Fruit fly (Drosophila melanogaster) S2 (cell line): ENCODE measurements around the gene CG4025.

ENCODE experiments used
- CG8478 ChIP-seq: fragments of >200 bp; optimal IDR thresholded peaks from 2 replicates; lab custom pipeline; 2018
- CTCF ChIP-seq, 2 experiments: fragments of >200 bp; optimal IDR thresholded peaks; 2 replicates each; lab custom pipeline; 2018

The CG4025 gene

dm6 chrX:2081848-2082365 is 5.1 kb downstream of the CG4025 start:
- TF ChIP-seq CG8478 (no peak), CTCF (optimal IDR thresholded peaks at IDR 0.05; lab: Kevin White, UChicago) (no peak)

DNA sequence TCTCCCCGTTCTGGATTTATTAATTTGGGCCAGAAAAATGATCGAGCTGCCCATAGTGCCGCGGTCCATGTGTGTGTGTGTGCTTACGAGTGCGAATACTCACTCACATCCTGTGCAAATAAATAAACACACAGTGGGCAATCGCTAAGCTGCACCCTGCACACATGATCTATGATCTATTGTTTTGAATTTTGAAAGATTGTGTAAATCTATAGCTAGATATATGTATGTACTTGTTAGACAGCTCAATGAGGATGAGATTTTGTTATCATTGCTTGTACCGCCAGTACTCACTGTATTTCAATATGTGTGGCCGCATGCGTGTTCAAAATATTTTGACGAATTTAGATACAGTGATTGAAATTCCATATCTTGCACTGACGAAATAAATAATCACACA is 6.3 kb downstream of the CG4025 start:
- TF ChIP-seq CG8478 = no peak
- TF ChIP-seq CTCF (optimal IDR thresholded peaks at IDR 0.05; lab: Kevin White, UChicago) = no peak

dm6 chrX:2083678-2084162 is 7.0 kb downstream of the CG4025 start:
- no peak for TF ChIP-seq CG8478
- TF ChIP-seq CTCF (optimal IDR thresholded peaks at IDR 0.05; lab: Kevin White, UChicago) = no peak

DNA sequence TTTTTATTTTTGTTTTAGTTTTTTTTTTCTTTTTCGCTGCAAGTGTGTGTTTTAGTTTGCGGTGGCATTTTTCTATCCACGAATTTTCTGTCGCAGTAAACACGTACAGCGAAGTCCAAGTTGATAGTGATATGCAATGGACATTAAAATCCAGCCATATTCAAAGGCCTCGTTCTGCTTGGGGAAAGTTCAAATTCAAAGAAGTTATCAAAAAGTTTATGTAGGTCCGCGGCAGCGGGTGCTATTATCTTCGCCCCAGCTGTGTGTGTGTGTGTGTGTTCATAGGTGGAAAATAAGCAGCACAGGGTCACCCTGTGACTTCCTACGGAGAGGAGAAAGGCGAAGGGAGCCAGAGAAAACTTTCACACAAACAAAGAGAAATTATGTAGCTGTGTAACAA is 10.7 kb downstream of the CG4025 start:
- no peak for TF ChIP-seq CTCF (optimal IDR thresholded peaks at IDR 0.05; lab: Kevin White, UChicago)
- no peak for TF ChIP-seq CG8478

- no peak for TF ChIP-seq CG8478
- no peak for TF ChIP-seq CTCF (optimal IDR thresholded peaks at IDR 0.05; lab: Kevin White, UChicago)
These were observed 12.0 kb downstream of the CG4025 start for dm6 chrX:2088798-2089197.

DNA sequence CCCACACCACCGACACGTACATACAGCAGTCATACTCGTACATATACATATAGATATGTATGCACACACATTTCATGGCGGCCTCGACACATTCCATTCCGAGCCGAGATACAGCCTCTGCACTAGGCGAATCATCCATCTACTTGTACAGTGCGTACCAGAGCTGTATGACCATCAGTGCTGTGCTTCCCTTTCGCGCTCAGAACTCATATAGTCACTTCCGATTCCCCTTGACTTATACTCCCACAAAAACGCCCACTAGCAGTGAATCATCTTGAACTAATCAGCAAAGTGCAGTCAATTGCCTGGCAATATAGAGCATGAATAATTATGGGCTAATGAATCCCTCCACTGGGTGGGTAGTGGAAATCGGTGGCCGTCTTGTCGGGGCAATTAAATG is 13.0 kb downstream of the CG4025 start:
- TF ChIP-seq CG8478 = no peak
- TF ChIP-seq CTCF (optimal IDR thresholded peaks at IDR 0.05; lab: Kevin White, UChicago) = no peak

dm6 chrX:2094072-2094761 is 17.5 kb downstream of the CG4025 start, which contains the start of gene csw:
csw (plus strand) TSS chrX:2094234.
- TF ChIP-seq CTCF (optimal IDR thresholded peaks at IDR 0.05; lab: Kevin White, UChicago) (peak; percentile 58 to 78), CG8478 (no peak)

dm6 chrX:2096341-2096740 is 19.6 kb downstream of the CG4025 start:
- TF ChIP-seq CTCF (optimal IDR thresholded peaks at IDR 0.05; lab: Kevin White, UChicago) (no peak), CG8478 (no peak)

dm6 chrX:2098267-2098666 is 21.5 kb downstream of the CG4025 start:
- TF ChIP-seq CG8478 (no peak), CTCF (optimal IDR thresholded peaks at IDR 0.05; lab: Kevin White, UChicago) (no peak)

DNA sequence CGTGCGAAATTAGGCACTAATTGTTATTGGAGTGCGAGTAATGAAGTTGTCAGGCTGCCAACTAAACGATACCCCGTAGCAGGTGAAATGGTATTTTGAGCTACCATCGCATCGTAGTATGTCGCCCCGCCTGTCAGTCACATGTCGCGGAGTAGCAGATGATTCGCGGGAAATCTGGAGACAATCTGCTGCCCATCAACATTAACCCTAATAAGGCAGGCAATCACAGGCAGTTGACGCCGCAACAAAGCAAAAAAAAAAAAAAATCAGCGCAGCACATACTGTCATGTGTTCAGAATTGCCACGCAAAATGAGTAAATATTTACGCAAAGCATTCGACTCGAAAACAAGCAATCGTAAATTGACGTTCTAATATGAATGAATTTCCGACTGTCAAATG is 27.1 kb downstream of the CG4025 start:
- TF ChIP-seq CTCF (optimal IDR thresholded peaks at IDR 0.05; lab: Kevin White, UChicago) = no peak
- no peak for TF ChIP-seq CG8478

dm6 chrX:2104365-2104764 is 27.6 kb downstream of the CG4025 start:
- TF ChIP-seq CG8478 (no peak), CTCF (optimal IDR thresholded peaks at IDR 0.05; lab: Kevin White, UChicago) (no peak)

dm6 chrX:2106367-2106766 is 29.6 kb downstream of the CG4025 start:
- TF ChIP-seq CTCF (optimal IDR thresholded peaks at IDR 0.05; lab: Kevin White, UChicago) (no peak), CG8478 (no peak)

DNA sequence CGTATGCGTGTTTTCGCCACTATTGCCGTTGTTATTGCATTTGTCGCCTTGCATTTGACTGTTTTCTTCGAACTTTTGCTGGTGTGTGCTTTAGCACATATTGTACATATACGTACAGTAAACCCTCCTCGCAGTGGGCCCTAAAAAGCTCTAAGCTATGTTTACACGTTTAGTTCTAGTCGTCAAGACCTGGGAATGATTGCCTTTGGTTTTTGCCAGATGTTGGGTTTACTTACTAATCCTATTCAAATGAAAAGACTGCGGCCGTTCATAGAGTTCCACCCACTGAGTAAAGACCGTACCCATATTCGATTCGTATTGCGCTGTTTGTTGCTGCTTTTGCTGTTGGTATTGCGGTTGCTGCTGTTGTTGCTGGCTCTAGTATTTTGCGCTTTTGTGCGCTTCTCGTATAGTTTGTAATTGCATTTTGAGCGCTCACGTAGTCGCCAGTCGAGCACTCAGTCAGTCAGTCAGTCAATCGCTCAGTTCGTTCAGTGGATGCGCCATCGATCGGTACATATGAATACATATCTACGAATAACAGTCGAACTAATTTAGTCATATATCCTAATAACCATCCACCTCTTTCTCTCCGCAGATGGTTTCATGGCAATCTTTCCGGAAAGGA is 31.1 kb downstream of the CG4025 start:
- TF ChIP-seq CG8478 (no peak), CTCF (optimal IDR thresholded peaks at IDR 0.05; lab: Kevin White, UChicago) (no peak)

DNA sequence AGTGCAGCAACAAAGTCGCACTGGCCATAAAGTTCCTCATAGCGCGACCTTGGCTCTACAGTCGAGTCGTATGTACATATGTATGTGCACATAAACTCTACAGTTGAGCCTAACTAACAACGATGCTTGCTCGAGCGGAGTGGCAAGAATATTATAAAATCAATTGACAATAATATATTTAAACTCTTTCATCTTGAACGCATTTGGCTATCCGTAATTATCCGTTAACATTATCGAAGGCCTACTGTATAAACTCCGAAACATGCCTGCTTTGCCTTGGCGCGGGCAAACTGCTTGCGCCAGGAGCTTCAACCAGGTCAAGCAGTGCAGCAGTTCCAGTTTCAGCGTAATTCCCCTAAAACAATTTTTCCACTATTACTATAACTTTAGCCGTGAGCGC is 31.9 kb downstream of the CG4025 start:
- TF ChIP-seq CTCF (optimal IDR thresholded peaks at IDR 0.05; lab: Kevin White, UChicago) = no peak

DNA sequence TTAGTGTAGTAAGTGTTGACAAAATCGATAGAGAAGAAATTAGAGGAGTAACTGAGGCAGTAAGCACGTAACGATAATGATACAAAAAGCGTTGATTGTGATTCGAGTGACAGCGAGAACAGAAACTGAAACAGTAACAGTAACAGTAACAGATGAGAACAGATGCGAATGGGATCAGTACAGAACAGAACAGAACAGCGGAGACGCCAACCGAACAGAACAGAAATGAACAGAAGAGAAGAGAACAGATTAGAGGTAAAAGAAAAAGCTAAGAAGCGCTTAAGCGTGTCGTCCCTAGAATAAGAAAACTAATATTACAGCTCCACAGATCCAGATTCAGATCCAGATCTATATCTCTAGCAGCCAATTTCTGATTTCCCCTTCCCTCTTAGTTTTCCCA is 35.9 kb downstream of the CG4025 start:
- TF ChIP-seq CTCF (optimal IDR thresholded peaks at IDR 0.05; lab: Kevin White, UChicago) (peak; percentile 32 to 45), CG8478 (no peak)
